Worm (Caenorhabditis elegans) whole organism, L4/young adult: Measurements from ENCODE around the gene srbc-77.

Experiments
- W03F9.2 ChIP-seq: fragments of 150-350 bp; optimal IDR thresholded peaks from 2 replicates; lab custom pipeline; 2014; ENCODE audit warnings: missing biosample characterization, missing genetic modification characterization
- dao-5 ChIP-seq: sonication (generic microtip); optimal IDR thresholded peaks from 2 replicates; lab custom pipeline; 2016; ENCODE audit warnings: missing genotype, missing genetic modification characterization, moderate library complexity, missing compliant biosample characterization
- him-1 ChIP-seq: sonication (generic microtip); optimal IDR thresholded peaks from 2 replicates; lab custom pipeline; 2016; ENCODE audit warnings: missing genotype, missing genetic modification reagents, missing genetic modification characterization, missing compliant biosample characterization

DNA sequence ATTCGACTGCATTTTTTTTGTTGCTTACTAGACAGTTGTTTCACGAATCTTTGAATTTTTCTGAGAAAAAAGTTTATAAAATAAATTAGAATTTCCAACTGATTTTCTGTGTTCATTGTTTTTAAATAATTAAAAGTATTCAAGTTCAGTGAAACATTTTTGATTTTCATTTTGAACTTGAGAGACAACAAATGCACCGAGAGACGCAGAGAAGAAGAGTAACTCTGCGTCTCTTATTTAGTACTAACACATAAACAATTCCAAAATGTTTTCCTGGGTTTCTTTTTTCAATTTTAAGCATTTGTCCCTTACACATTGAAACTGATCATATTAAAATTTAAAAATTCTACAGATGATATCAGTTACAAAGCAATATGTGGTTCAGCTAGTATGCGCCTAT is 29.5 kb downstream of the srbc-77 start:
- TF ChIP-seq dao-5 (tag; lab: Kevin White, UChicago), result no peak
- TF ChIP-seq W03F9.2 (tag; lab: Kevin White, UChicago), result no peak
- no peak for TF ChIP-seq him-1 (tag; lab: Kevin White, UChicago)
